Worm (Caenorhabditis elegans): ENCODE results near the gene nrsn-1.
A peak's percentile ranks its signal among the peaks of the same experiment; 100 is the strongest.

- TF ChIP-seq lir-1 (GFP tag; conservative IDR thresholded peaks at IDR 0.05) (no peak), Y53F4B.3 (GFP tag; IDR thresholded peaks at IDR 0.05) (no peak), ztf-22 (GFP tag; optimal IDR thresholded peaks at IDR 0.05) (no peak), madf-8 (GFP tag; conservative IDR thresholded peaks at IDR 0.05) (no peak), nhr-90 (tag; optimal IDR thresholded peaks at IDR 0.05) (no peak), hmg-1.2 (GFP tag; IDR thresholded peaks at IDR 0.05) (0 out of 2 replicates have a peak, but pooled peaks have one; percentile 7), lin-26 (GFP tag; IDR thresholded peaks at IDR 0.05) (no peak), dpl-1 (GFP tag; optimal IDR thresholded peaks at IDR 0.05) (no peak), nfya-1 (tag; optimal IDR thresholded peaks at IDR 0.05; ENCODE audit: borderline replicate concordance, insufficient read depth) (no peak), B0336.3 (GFP tag; IDR thresholded peaks at IDR 0.05) (no peak), B0261.1 (tag; optimal IDR thresholded peaks at IDR 0.05) (no peak), xnd-1 (tag; optimal IDR thresholded peaks at IDR 0.05) (no peak)
These were observed 1.0 kb downstream of the nrsn-1 start for ce11 chrV:3714750-3715149.
